Worm (Caenorhabditis elegans) whole organism, L3 larva: ENCODE results near the gene adm-4.

Experiments used
- nhr-76 ChIP-seq: fragments of 150-350 bp; sonication (generic microtip); optimal IDR thresholded peaks from 5 replicates; lab custom pipeline; 2014; ENCODE audit warnings: missing biosample characterization, missing genetic modification characterization
- nhr-77 ChIP-seq: fragments of 150-350 bp; optimal IDR thresholded peaks from 2 replicates; lab custom pipeline; 2014; ENCODE audit warnings: missing biosample characterization, missing genetic modification characterization
- sea-2 ChIP-seq: fragments of 150-350 bp; sonication (generic microtip); optimal IDR thresholded peaks from 4 replicates; lab custom pipeline; 2014; ENCODE audit warnings: missing biosample characterization, missing genetic modification reagents, missing genetic modification characterization

ce11 chrX:7815230-7815629 lies 17.1 kb upstream of the adm-4 start:
- no peak for TF ChIP-seq nhr-77 (tag; lab: Kevin White, UChicago)
- no peak for TF ChIP-seq sea-2 (GFP tag; lab: Kevin White, UChicago)
- no peak for TF ChIP-seq nhr-76 (tag; lab: Kevin White, UChicago)
